Fruit fly (Drosophila melanogaster): ENCODE data around the gene inaF-D.

inaF-D gene

dm6 chrX:11694959-11695882, 33.7 kb downstream of the inaF-D start, which contains the start of gene PhKgamma:
PhKgamma (plus strand) TSS chrX:11695137.
- no peak for TF ChIP-seq Atf-2 (GFP tag; optimal IDR thresholded peaks at IDR 0.05)
- no peak for TF ChIP-seq Ssrp (tag; optimal IDR thresholded peaks at IDR 0.05)
- no peak for TF ChIP-seq schlank (tag; optimal IDR thresholded peaks at IDR 0.05)
- peak; percentile 43 for TF ChIP-seq mam (GFP tag; optimal IDR thresholded peaks at IDR 0.05)
- peak; percentile 64 for TF ChIP-seq CG8290 (GFP tag; optimal IDR thresholded peaks at IDR 0.05)
- peak in 1 of 2 experiments; percentile 95 for TF ChIP-seq CG8290 (tag; optimal IDR thresholded peaks at IDR 0.05)
- TF ChIP-seq maf-S (GFP tag; optimal IDR thresholded peaks at IDR 0.05) = no peak
- no peak for TF ChIP-seq CG16815 (GFP tag; optimal IDR thresholded peaks at IDR 0.05)
- TF ChIP-seq chm (GFP tag; IDR thresholded peaks at IDR 0.05) = no peak
- no peak for TF ChIP-seq gsb-n (tag; optimal IDR thresholded peaks at IDR 0.05)
- TF ChIP-seq CG8388 (GFP tag; optimal IDR thresholded peaks at IDR 0.05) = no peak
- TF ChIP-seq disco-r (GFP tag; optimal IDR thresholded peaks at IDR 0.05) = no peak
- peak; percentile 33 for TF ChIP-seq Hand (GFP tag; optimal IDR thresholded peaks at IDR 0.05)
- peak; percentile 30 for TF ChIP-seq HLHmδ (GFP tag; optimal IDR thresholded peaks at IDR 0.05)
- peak; percentile 63 for TF ChIP-seq CG15601 (tag; optimal IDR thresholded peaks at IDR 0.05)
- TF ChIP-seq BEAF-32 (GFP tag; optimal IDR thresholded peaks at IDR 0.05) = peak; percentile 95
- TF ChIP-seq CG11247 (GFP tag; IDR thresholded peaks at IDR 0.05) = no peak
- peak; percentile 36; the same call in 1 of the 3 replicates for TF ChIP-seq Dbx (GFP tag; IDR thresholded peaks at IDR 0.05)
- TF ChIP-seq wdn (GFP tag; IDR thresholded peaks at IDR 0.05) = no peak
- peak; percentile 78 for TF ChIP-seq vnd (GFP tag; IDR thresholded peaks at IDR 0.05; ENCODE audit: partially characterized antibody)
- no peak for TF ChIP-seq twi (tag; optimal IDR thresholded peaks at IDR 0.05)
- 0 out of 2 replicates have a peak, but pooled peaks have one; percentile 7 for TF ChIP-seq Drgx (GFP tag; IDR thresholded peaks at IDR 0.05)
- TF ChIP-seq tll (GFP tag; optimal IDR thresholded peaks at IDR 0.05) = no peak
- peak; percentile 99 for TF ChIP-seq pzg (GFP tag; optimal IDR thresholded peaks at IDR 0.05)
- TF ChIP-seq CG15479 (GFP tag; optimal IDR thresholded peaks at IDR 0.05) = peak; percentile 96
- TF ChIP-seq BtbVII (GFP tag; optimal IDR thresholded peaks at IDR 0.05) = no peak
- no peak for TF ChIP-seq ranshi (GFP tag; IDR thresholded peaks at IDR 0.05)
- TF ChIP-seq CG9876 (GFP tag; optimal IDR thresholded peaks at IDR 0.05) = no peak
- TF ChIP-seq stc (GFP tag; IDR thresholded peaks at IDR 0.05) = no peak
- no peak for TF ChIP-seq Six4 (GFP tag; optimal IDR thresholded peaks at IDR 0.05)
- peak; percentile 87 for TF ChIP-seq zen2 (GFP tag; IDR thresholded peaks at IDR 0.05; ENCODE audit: partially characterized antibody)
- peak; percentile 74; the same call in 2 of the 3 replicates for TF ChIP-seq CG11560 (tag; IDR thresholded peaks at IDR 0.05)
- TF ChIP-seq CG3847 (GFP tag; IDR thresholded peaks at IDR 0.05) = peak; percentile 38
- TF ChIP-seq CG3726 (GFP tag; IDR thresholded peaks at IDR 0.05) = no peak
- no peak for TF ChIP-seq CG2678 (tag; optimal IDR thresholded peaks at IDR 0.05)
- no peak for TF ChIP-seq CG10209 (GFP tag; optimal IDR thresholded peaks at IDR 0.05)
- no peak for TF ChIP-seq bab2 (GFP tag; optimal IDR thresholded peaks at IDR 0.05)
- no peak for TF ChIP-seq CG12071 (GFP tag; optimal IDR thresholded peaks at IDR 0.05)
- TF ChIP-seq Hmx (GFP tag; optimal IDR thresholded peaks at IDR 0.05) = no peak
- TF ChIP-seq tin (GFP tag; optimal IDR thresholded peaks at IDR 0.05) = no peak
- no peak for TF ChIP-seq CG15073 (GFP tag; optimal IDR thresholded peaks at IDR 0.05)
- no peak for TF ChIP-seq CG12236 (GFP tag; optimal IDR thresholded peaks at IDR 0.05)
- TF ChIP-seq CG2129 (GFP tag; IDR thresholded peaks at IDR 0.05; ENCODE audit: partially characterized antibody) = peak; percentile 80
- no peak for TF ChIP-seq CG7372 (GFP tag; IDR thresholded peaks at IDR 0.05)
- peak; percentile 4 for TF ChIP-seq CG3281 (GFP tag; optimal IDR thresholded peaks at IDR 0.05)
- peak; percentile 80 for TF ChIP-seq HmgD (GFP tag; optimal IDR thresholded peaks at IDR 0.05)
- TF ChIP-seq Mad (GFP tag; optimal IDR thresholded peaks at IDR 0.05) = peak; percentile 19
- no peak for TF ChIP-seq Vsx1 (GFP tag; optimal IDR thresholded peaks at IDR 0.05)
- no peak for TF ChIP-seq hth (optimal IDR thresholded peaks at IDR 0.05)

Data from whole organism, embryonic.